Worm (Caenorhabditis elegans): ENCODE results near the gene dim-1.

dim-1 gene

DNA sequence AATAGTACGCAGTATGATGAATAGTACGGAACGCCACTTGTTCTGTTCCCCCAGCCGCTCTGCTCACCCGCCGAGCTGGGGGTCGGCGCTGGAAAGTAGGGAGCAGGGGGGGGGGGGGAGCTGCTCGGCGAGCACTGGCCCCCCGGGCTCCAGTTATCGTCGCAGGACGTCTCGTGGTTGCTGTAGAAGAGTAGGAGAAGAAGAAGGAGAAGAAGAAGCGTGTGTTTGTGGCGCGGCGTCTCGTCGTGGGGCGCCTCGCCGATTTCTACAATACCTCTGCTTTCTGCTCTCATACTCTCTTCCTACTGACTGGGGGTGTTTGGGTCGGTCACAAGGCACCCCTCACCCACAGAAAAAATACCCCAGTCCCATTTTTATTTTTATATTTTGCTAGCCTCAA lies 40.7 kb downstream of the dim-1 start (continued):
- TF ChIP-seq mcd-1 (GFP tag; IDR thresholded peaks at IDR 0.05) (peak; percentile 74), F57A8.1 (GFP tag; optimal IDR thresholded peaks at IDR 0.05) (no peak), tlf-1 (GFP tag; optimal IDR thresholded peaks at IDR 0.05) (no peak), ztf-6 (GFP tag; IDR thresholded peaks at IDR 0.05) (no peak), egrh-3 (GFP tag; IDR thresholded peaks at IDR 0.05) (peak; percentile 100), B0261.1 (tag; optimal IDR thresholded peaks at IDR 0.05) (no peak), ztf-28 (GFP tag; IDR thresholded peaks at IDR 0.05) (no peak), attf-6 (GFP tag; IDR thresholded peaks at IDR 0.05) (no peak), T07F8.4 (tag; optimal IDR thresholded peaks at IDR 0.05) (no peak), athp-1 (tag; optimal IDR thresholded peaks at IDR 0.05) (no peak), C06A6.2 (GFP tag; conservative IDR thresholded peaks at IDR 0.05) (peak; percentile 49; the same call in 1 of the 2 replicates), hrde-1 (tag; optimal IDR thresholded peaks at IDR 0.05; ENCODE audit: borderline replicate concordance) (no peak), nfya-1 (tag; optimal IDR thresholded peaks at IDR 0.05; ENCODE audit: borderline replicate concordance, insufficient read depth) (no peak), Y56A3A.18 (GFP tag; IDR thresholded peaks at IDR 0.05) (no peak), nhr-120 (GFP tag; IDR thresholded peaks at IDR 0.05) (no peak), madf-6 (GFP tag; IDR thresholded peaks at IDR 0.05) (no peak), F55B11.4 (tag; optimal IDR thresholded peaks at IDR 0.05; ENCODE audit: borderline replicate concordance, insufficient read depth) (no peak), madf-3 (GFP tag; IDR thresholded peaks at IDR 0.05) (0 out of 2 replicates have a peak, but pooled peaks have one; percentile 28), snpc-3.4 (tag; optimal IDR thresholded peaks at IDR 0.05) (no peak), chd-7 (tag; optimal IDR thresholded peaks at IDR 0.05) (peak; percentile 75), cebp-1 (GFP tag; IDR thresholded peaks at IDR 0.05) (no peak), cebp-1 (tag; optimal IDR thresholded peaks at IDR 0.05) (peak; percentile 59), akir-1 (GFP tag; optimal IDR thresholded peaks at IDR 0.05) (no peak), rcor-1 (GFP tag; IDR thresholded peaks at IDR 0.05) (peak; percentile 37; the same call in 1 of the 2 replicates), F52B5.7 (tag; optimal IDR thresholded peaks at IDR 0.05) (peak; percentile 29), rpc-1 (optimal IDR thresholded peaks at IDR 0.05) (no peak), rpc-1 (tag; optimal IDR thresholded peaks at IDR 0.05) (no peak), madf-10 (tag; optimal IDR thresholded peaks at IDR 0.05) (no peak), let-607 (tag; optimal IDR thresholded peaks at IDR 0.05) (no peak), C17E4.6 (GFP tag; IDR thresholded peaks at IDR 0.05) (no peak), lin-26 (GFP tag; IDR thresholded peaks at IDR 0.05) (peak; percentile 75; the same call in 1 of the 2 replicates), dpff-1 (tag; optimal IDR thresholded peaks at IDR 0.05) (no peak), sptf-2 (GFP tag; optimal IDR thresholded peaks at IDR 0.05) (no peak), hmg-20 (GFP tag; IDR thresholded peaks at IDR 0.05) (peak; percentile 45; the same call in 1 of the 2 replicates), Y67H2A.10 (GFP tag; conservative IDR thresholded peaks at IDR 0.05) (no peak), xnd-1 (tag; optimal IDR thresholded peaks at IDR 0.05) (no peak), lsl-1 (GFP tag; optimal IDR thresholded peaks at IDR 0.05) (no peak), Y53F4B.3 (GFP tag; IDR thresholded peaks at IDR 0.05) (no peak), gei-17 (GFP tag; optimal IDR thresholded peaks at IDR 0.05) (no peak), ceh-91 (GFP tag; IDR thresholded peaks at IDR 0.05) (no peak), K11D2.4 (GFP tag; IDR thresholded peaks at IDR 0.05) (peak; percentile 54; the same call in 1 of the 2 replicates), madf-8 (GFP tag; conservative IDR thresholded peaks at IDR 0.05) (no peak), zfh-2 (GFP tag; conservative IDR thresholded peaks at IDR 0.05) (peak; percentile 99), tbp1 (GFP tag; optimal IDR thresholded peaks at IDR 0.05) (no peak), snpc-4 (GFP tag; optimal IDR thresholded peaks at IDR 0.05) (no peak), snpc-4 (tag; optimal IDR thresholded peaks at IDR 0.05) (no peak), dox-1 (GFP tag; IDR thresholded peaks at IDR 0.05) (peak; percentile 42; the same call in 1 of the 2 replicates), pbrm-1 (GFP tag; IDR thresholded peaks at IDR 0.05) (no peak), lir-1 (GFP tag; conservative IDR thresholded peaks at IDR 0.05) (0 out of 2 replicates have a peak, but pooled peaks have one; percentile 17)
